Comparison of ENCODE assay signal across 1 fruit fly cellular context in the genomic region with DNA sequence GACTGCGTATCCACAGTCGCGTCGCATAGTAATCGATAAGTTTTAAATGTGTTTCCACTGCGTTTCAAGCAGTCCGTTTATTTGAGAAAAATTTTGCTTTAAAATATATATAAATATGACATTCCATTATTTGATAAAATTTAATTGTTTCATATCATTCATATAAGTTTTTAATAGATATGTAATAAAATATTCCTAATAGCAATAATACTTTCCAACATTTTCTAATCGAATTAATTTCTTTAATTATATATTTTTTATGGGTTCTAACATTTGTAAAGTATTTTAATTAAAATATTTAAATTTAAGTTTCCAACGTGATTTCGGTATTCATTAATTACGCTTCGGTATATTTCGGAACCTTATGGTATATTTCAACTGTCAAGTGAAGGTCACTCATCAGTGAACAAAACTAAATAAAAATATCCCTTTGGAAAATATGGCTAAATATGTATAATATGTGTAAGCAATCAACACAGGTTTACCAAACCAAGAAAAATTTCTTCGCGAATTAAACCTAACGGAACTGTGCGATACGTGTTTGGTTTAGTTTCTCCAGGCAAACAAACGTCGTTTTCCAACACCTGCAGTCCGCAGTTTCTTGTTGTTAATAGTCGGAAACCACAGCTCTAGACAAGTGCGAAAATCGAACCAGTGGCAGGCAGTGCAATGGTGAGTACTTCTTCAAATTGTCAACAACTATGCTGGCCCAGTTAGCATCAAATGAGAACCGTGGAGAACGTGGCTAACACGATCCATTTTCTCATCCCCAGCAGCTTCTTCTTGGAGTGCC.
TF ChIP-seq lines count a peak whose summit lies in the region.

Gene CG7739, minus strand, starts transcription at position 8 of the 793 bp plus-strand sequence.
Gene SCCRO, plus strand, starts transcription at position 370 of the 793 bp plus-strand sequence.

TF ChIP-seq in whole organism, embryonic, 481 proteins besides CTCF, POLR2A, EP300 and RAD21 (continued from another document and continues in another):
- peak; percentile 47 for TF ChIP-seq CG7786 (GFP tag; optimal IDR thresholded peaks at IDR 0.05; lab: Kevin White, UChicago)
- TF ChIP-seq z (GFP tag; IDR thresholded peaks at IDR 0.05; lab: Robert Waterston, UW) = no peak
- TF ChIP-seq Dref (GFP tag; IDR thresholded peaks at IDR 0.05; lab: Robert Waterston, UW) = peak; percentile 83
- TF ChIP-seq gcm2 (GFP tag; optimal IDR thresholded peaks at IDR 0.05; lab: Kevin White, UChicago) = no peak
- no peak for TF ChIP-seq eyg (GFP tag; optimal IDR thresholded peaks at IDR 0.05; lab: Kevin White, UChicago)
- peak; percentile 35 for TF ChIP-seq CG18599 (GFP tag; optimal IDR thresholded peaks at IDR 0.05; lab: Kevin White, UChicago)
- TF ChIP-seq ash1 (GFP tag; optimal IDR thresholded peaks at IDR 0.05; lab: Kevin White, UChicago) = no peak
- no peak for TF ChIP-seq HLH54F (GFP tag; optimal IDR thresholded peaks at IDR 0.05; lab: Kevin White, UChicago)
- TF ChIP-seq Bdp1 (GFP tag; optimal IDR thresholded peaks at IDR 0.05; lab: Kevin White, UChicago) = peak; percentile 35
- peak; percentile 56; the same call in 1 of the 2 replicates for TF ChIP-seq CG4360 (GFP tag; IDR thresholded peaks at IDR 0.05; lab: Robert Waterston, UW)
- peak; percentile 56 for TF ChIP-seq CG1602 (GFP tag; optimal IDR thresholded peaks at IDR 0.05; lab: Kevin White, UChicago)
- TF ChIP-seq Max (GFP tag; optimal IDR thresholded peaks at IDR 0.05; lab: Kevin White, UChicago) = peak; percentile 18
- no peak for TF ChIP-seq D (optimal IDR thresholded peaks at IDR 0.05; lab: Kevin White, UChicago)
- no peak for TF ChIP-seq D (GFP tag; optimal IDR thresholded peaks at IDR 0.05; lab: Kevin White, UChicago)
- TF ChIP-seq ems (GFP tag; optimal IDR thresholded peaks at IDR 0.05; lab: Kevin White, UChicago) = peak; percentile 52
- no peak for TF ChIP-seq CG15479 (GFP tag; optimal IDR thresholded peaks at IDR 0.05; lab: Kevin White, UChicago)
- no peak for TF ChIP-seq peb (GFP tag; IDR thresholded peaks at IDR 0.05; lab: Robert Waterston, UW)
- no peak for TF ChIP-seq Usf (GFP tag; optimal IDR thresholded peaks at IDR 0.05; lab: Kevin White, UChicago)
- peak; percentile 74 for TF ChIP-seq CG14710 (tag; optimal IDR thresholded peaks at IDR 0.05; lab: Kevin White, UChicago)
- no peak for TF ChIP-seq slp2 (GFP tag; optimal IDR thresholded peaks at IDR 0.05; lab: Kevin White, UChicago)
- TF ChIP-seq CG13894 (tag; optimal IDR thresholded peaks at IDR 0.05; lab: Kevin White, UChicago) = no peak
- peak; percentile 33 for TF ChIP-seq stwl (tag; optimal IDR thresholded peaks at IDR 0.05; lab: Kevin White, UChicago)
- peak; percentile 56; the same call in 1 of the 2 replicates for TF ChIP-seq CG11247 (GFP tag; IDR thresholded peaks at IDR 0.05; lab: Robert Waterston, UW)
- no peak for TF ChIP-seq sc (optimal IDR thresholded peaks at IDR 0.05; lab: Kevin White, UChicago)
- TF ChIP-seq sc (GFP tag; optimal IDR thresholded peaks at IDR 0.05; lab: Kevin White, UChicago) = no peak
- no peak for TF ChIP-seq Bgb (GFP tag; IDR thresholded peaks at IDR 0.05; lab: Robert Waterston, UW; ENCODE audit: partially characterized antibody)
- no peak for TF ChIP-seq CG6813 (GFP tag; optimal IDR thresholded peaks at IDR 0.05; lab: Kevin White, UChicago)
- peak; percentile 77 for TF ChIP-seq Fer3 (tag; optimal IDR thresholded peaks at IDR 0.05; lab: Kevin White, UChicago)
- no peak for TF ChIP-seq ac (GFP tag; optimal IDR thresholded peaks at IDR 0.05; lab: Kevin White, UChicago)
- TF ChIP-seq NFAT (GFP tag; IDR thresholded peaks at IDR 0.05; lab: Robert Waterston, UW) = peak; percentile 70
- TF ChIP-seq CG10209 (GFP tag; optimal IDR thresholded peaks at IDR 0.05; lab: Kevin White, UChicago) = peak; percentile 45
- TF ChIP-seq Gsc (GFP tag; IDR thresholded peaks at IDR 0.05; lab: Robert Waterston, UW) = no peak
- no peak for TF ChIP-seq p53 (GFP tag; optimal IDR thresholded peaks at IDR 0.05; lab: Kevin White, UChicago)
- peak; percentile 68 for TF ChIP-seq Abd-B (GFP tag; optimal IDR thresholded peaks at IDR 0.05; lab: Kevin White, UChicago)
- TF ChIP-seq bowl (GFP tag; IDR thresholded peaks at IDR 0.05; lab: Robert Waterston, UW) = no peak
- TF ChIP-seq Hmr (GFP tag; optimal IDR thresholded peaks at IDR 0.05; lab: Kevin White, UChicago) = peak; percentile 42
- TF ChIP-seq Deaf1 (tag; optimal IDR thresholded peaks at IDR 0.05; lab: Kevin White, UChicago) = no peak
- no peak for TF ChIP-seq CG12769 (tag; optimal IDR thresholded peaks at IDR 0.05; lab: Kevin White, UChicago)
- no peak for TF ChIP-seq NC2α (GFP tag; optimal IDR thresholded peaks at IDR 0.05; lab: Kevin White, UChicago)
- no peak; the same call in 1 of the 3 replicates for TF ChIP-seq HLH4C (GFP tag; IDR thresholded peaks at IDR 0.05; lab: Robert Waterston, UW; ENCODE audit: partially characterized antibody)
- TF ChIP-seq CG1647 (GFP tag; optimal IDR thresholded peaks at IDR 0.05; lab: Kevin White, UChicago) = peak; percentile 7
- no peak for TF ChIP-seq CG30431 (GFP tag; optimal IDR thresholded peaks at IDR 0.05; lab: Kevin White, UChicago)
- peak; percentile 26 for TF ChIP-seq CG11398 (GFP tag; optimal IDR thresholded peaks at IDR 0.05; lab: Kevin White, UChicago)
- TF ChIP-seq Hr51 (GFP tag; optimal IDR thresholded peaks at IDR 0.05; lab: Kevin White, UChicago) = peak; percentile 43 to 67
- peak; percentile 70 for TF ChIP-seq CG8924 (tag; optimal IDR thresholded peaks at IDR 0.05; lab: Kevin White, UChicago)
- peak; percentile 71 for TF ChIP-seq CG9817 (tag; optimal IDR thresholded peaks at IDR 0.05; lab: Kevin White, UChicago)
- no peak for TF ChIP-seq usp (GFP tag; optimal IDR thresholded peaks at IDR 0.05; lab: Kevin White, UChicago)
- peak; percentile 10 for TF ChIP-seq gcm (GFP tag; optimal IDR thresholded peaks at IDR 0.05; lab: Kevin White, UChicago)
- 0 out of 3 replicates have a peak, but pooled peaks have one; percentile 52 for TF ChIP-seq ken (GFP tag; IDR thresholded peaks at IDR 0.05; lab: Robert Waterston, UW)
- TF ChIP-seq sens-2 (GFP tag; IDR thresholded peaks at IDR 0.05; lab: Robert Waterston, UW) = no peak
- TF ChIP-seq cg (GFP tag; optimal IDR thresholded peaks at IDR 0.05; lab: Kevin White, UChicago) = no peak
- no peak for TF ChIP-seq crc (GFP tag; optimal IDR thresholded peaks at IDR 0.05; lab: Kevin White, UChicago)
- peak; percentile 85 for TF ChIP-seq CG17361 (GFP tag; IDR thresholded peaks at IDR 0.05; lab: Robert Waterston, UW)
- no peak for TF ChIP-seq Sox102F (GFP tag; optimal IDR thresholded peaks at IDR 0.05; lab: Kevin White, UChicago)
- peak; percentile 19 for TF ChIP-seq Dad (GFP tag; optimal IDR thresholded peaks at IDR 0.05; lab: Kevin White, UChicago)
- no peak for TF ChIP-seq CG13123 (GFP tag; optimal IDR thresholded peaks at IDR 0.05; lab: Kevin White, UChicago)
- peak; percentile 60; the same call in 1 of the 2 replicates for TF ChIP-seq Atf6 (GFP tag; IDR thresholded peaks at IDR 0.05; lab: Robert Waterston, UW)
- TF ChIP-seq crol (GFP tag; IDR thresholded peaks at IDR 0.05; lab: Robert Waterston, UW) = no peak
- peak; percentile 37; the same call in 1 of the 2 replicates for TF ChIP-seq CG4404 (GFP tag; IDR thresholded peaks at IDR 0.05; lab: Robert Waterston, UW)
- peak; percentile 65 for TF ChIP-seq CG17328 (GFP tag; IDR thresholded peaks at IDR 0.05; lab: Robert Waterston, UW)
- TF ChIP-seq CG12071 (GFP tag; optimal IDR thresholded peaks at IDR 0.05; lab: Kevin White, UChicago) = no peak
- TF ChIP-seq caup (GFP tag; optimal IDR thresholded peaks at IDR 0.05; lab: Kevin White, UChicago; ENCODE audit: severe bottlenecking) = no peak
- TF ChIP-seq CG2120 (GFP tag; optimal IDR thresholded peaks at IDR 0.05; lab: Kevin White, UChicago) = peak; percentile 40
- TF ChIP-seq ttk (GFP tag; IDR thresholded peaks at IDR 0.05; lab: Robert Waterston, UW) = peak; percentile 66
- TF ChIP-seq C15 (GFP tag; IDR thresholded peaks at IDR 0.05; lab: Robert Waterston, UW) = no peak
- no peak for TF ChIP-seq CG17568 (GFP tag; optimal IDR thresholded peaks at IDR 0.05; lab: Kevin White, UChicago)
- peak; percentile 87 for TF ChIP-seq CG30020 (tag; optimal IDR thresholded peaks at IDR 0.05; lab: Kevin White, UChicago)
- TF ChIP-seq hbn (GFP tag; IDR thresholded peaks at IDR 0.05; lab: Robert Waterston, UW; ENCODE audit: partially characterized antibody) = peak; percentile 34; the same call in 1 of the 2 replicates
- TF ChIP-seq CG8765 (GFP tag; IDR thresholded peaks at IDR 0.05; lab: Robert Waterston, UW) = peak; percentile 53; the same call in 1 of the 2 replicates
- no peak for TF ChIP-seq Fer1 (GFP tag; optimal IDR thresholded peaks at IDR 0.05; lab: Kevin White, UChicago)
- TF ChIP-seq run (tag; optimal IDR thresholded peaks at IDR 0.05; lab: Kevin White, UChicago) = no peak
- no peak; the same call in 2 of the 3 replicates for TF ChIP-seq knrl (GFP tag; IDR thresholded peaks at IDR 0.05; lab: Robert Waterston, UW; ENCODE audit: partially characterized antibody)
- no peak for TF ChIP-seq CG31365 (tag; optimal IDR thresholded peaks at IDR 0.05; lab: Kevin White, UChicago)
- TF ChIP-seq Trl (optimal IDR thresholded peaks at IDR 0.05; lab: Kevin White, UChicago) = no peak
- peak; percentile 31 for TF ChIP-seq Trl (GFP tag; optimal IDR thresholded peaks at IDR 0.05; lab: Kevin White, UChicago)
- no peak for TF ChIP-seq CG10565 (GFP tag; optimal IDR thresholded peaks at IDR 0.05; lab: Kevin White, UChicago)
- peak; percentile 11 for TF ChIP-seq Side (GFP tag; optimal IDR thresholded peaks at IDR 0.05; lab: Kevin White, UChicago)
- TF ChIP-seq slou (GFP tag; optimal IDR thresholded peaks at IDR 0.05; lab: Kevin White, UChicago) = no peak
- no peak for TF ChIP-seq zen2 (GFP tag; IDR thresholded peaks at IDR 0.05; lab: Robert Waterston, UW; ENCODE audit: partially characterized antibody)
- no peak for TF ChIP-seq dati (GFP tag; IDR thresholded peaks at IDR 0.05; lab: Robert Waterston, UW)
- no peak for TF ChIP-seq CG9876 (GFP tag; optimal IDR thresholded peaks at IDR 0.05; lab: Kevin White, UChicago)
- TF ChIP-seq pnt (GFP tag; optimal IDR thresholded peaks at IDR 0.05; lab: Kevin White, UChicago) = no peak
- TF ChIP-seq CG15073 (GFP tag; optimal IDR thresholded peaks at IDR 0.05; lab: Kevin White, UChicago) = peak; percentile 96
- peak; percentile 78 for TF ChIP-seq CG2712 (tag; optimal IDR thresholded peaks at IDR 0.05; lab: Kevin White, UChicago)
- peak; percentile 29 for TF ChIP-seq Oli (tag; optimal IDR thresholded peaks at IDR 0.05; lab: Kevin White, UChicago)
- TF ChIP-seq CG12659 (GFP tag; optimal IDR thresholded peaks at IDR 0.05; lab: Kevin White, UChicago) = peak; percentile 79
- 0 out of 2 replicates have a peak, but pooled peaks have one; percentile 10 for TF ChIP-seq GATAe (GFP tag; conservative IDR thresholded peaks at IDR 0.05; lab: Robert Waterston, UW)
- TF ChIP-seq CG10654 (GFP tag; optimal IDR thresholded peaks at IDR 0.05; lab: Kevin White, UChicago) = peak; percentile 39
- TF ChIP-seq ro (GFP tag; IDR thresholded peaks at IDR 0.05; lab: Robert Waterston, UW) = no peak
- TF ChIP-seq CrebB (tag; optimal IDR thresholded peaks at IDR 0.05; lab: Kevin White, UChicago) = no peak
- peak; percentile 69 for TF ChIP-seq grau (tag; optimal IDR thresholded peaks at IDR 0.05; lab: Kevin White, UChicago)
- no peak for TF ChIP-seq shn (GFP tag; optimal IDR thresholded peaks at IDR 0.05; lab: Kevin White, UChicago)
- peak; percentile 54; the same call in 1 of the 2 replicates for TF ChIP-seq stc (GFP tag; IDR thresholded peaks at IDR 0.05; lab: Robert Waterston, UW)
- no peak for TF ChIP-seq CG8478 (optimal IDR thresholded peaks at IDR 0.05; lab: Kevin White, UChicago)
- no peak for TF ChIP-seq ara (GFP tag; IDR thresholded peaks at IDR 0.05; lab: Robert Waterston, UW)
- no peak for TF ChIP-seq CG16815 (GFP tag; optimal IDR thresholded peaks at IDR 0.05; lab: Kevin White, UChicago)
- peak; percentile 81 for TF ChIP-seq Xrp1 (GFP tag; IDR thresholded peaks at IDR 0.05; lab: Robert Waterston, UW)
- no peak for TF ChIP-seq CG6254 (GFP tag; optimal IDR thresholded peaks at IDR 0.05; lab: Kevin White, UChicago)
- peak; percentile 43; the same call in 1 of the 2 replicates for TF ChIP-seq CG32767 (GFP tag; IDR thresholded peaks at IDR 0.05; lab: Robert Waterston, UW)
- no peak for TF ChIP-seq CG18011 (GFP tag; optimal IDR thresholded peaks at IDR 0.05; lab: Kevin White, UChicago)
- peak; percentile 77 for TF ChIP-seq HLH3B (GFP tag; IDR thresholded peaks at IDR 0.05; lab: Robert Waterston, UW)
- 0 out of 2 replicates have a peak, but pooled peaks have one; percentile 5 for TF ChIP-seq Taf1 (GFP tag; IDR thresholded peaks at IDR 0.05; lab: Robert Waterston, UW)
- TF ChIP-seq CG10431 (GFP tag; optimal IDR thresholded peaks at IDR 0.05; lab: Kevin White, UChicago) = no peak
- TF ChIP-seq Dip3 (GFP tag; optimal IDR thresholded peaks at IDR 0.05; lab: Kevin White, UChicago) = peak; percentile 30
- TF ChIP-seq CG12155 (GFP tag; optimal IDR thresholded peaks at IDR 0.05; lab: Kevin White, UChicago) = peak; percentile 46
- TF ChIP-seq ftz-f1 (GFP tag; optimal IDR thresholded peaks at IDR 0.05; lab: Kevin White, UChicago) = no peak
- peak; percentile 59; the same call in 2 of the 4 replicates for TF ChIP-seq Dll (GFP tag; IDR thresholded peaks at IDR 0.05; lab: Robert Waterston, UW; ENCODE audit: partially characterized antibody)
- peak; percentile 66 for TF ChIP-seq Sin3A (optimal IDR thresholded peaks at IDR 0.05; lab: Kevin White, UChicago)
- peak; percentile 67; the same call in 2 of the 3 replicates for TF ChIP-seq Optix (GFP tag; IDR thresholded peaks at IDR 0.05; lab: Robert Waterston, UW)
- peak; percentile 81 for TF ChIP-seq CG31441 (GFP tag; IDR thresholded peaks at IDR 0.05; lab: Robert Waterston, UW)
- peak; percentile 71 for TF ChIP-seq CG14441 (GFP tag; IDR thresholded peaks at IDR 0.05; lab: Robert Waterston, UW)
- TF ChIP-seq amos (GFP tag; IDR thresholded peaks at IDR 0.05; lab: Robert Waterston, UW; ENCODE audit: partially characterized antibody) = peak; percentile 71; the same call in 1 of the 2 replicates
- TF ChIP-seq bbx (GFP tag; IDR thresholded peaks at IDR 0.05; lab: Robert Waterston, UW; ENCODE audit: partially characterized antibody) = peak; percentile 50; the same call in 1 of the 2 replicates
- no peak for TF ChIP-seq CG12236 (GFP tag; optimal IDR thresholded peaks at IDR 0.05; lab: Kevin White, UChicago)
- TF ChIP-seq nmo (GFP tag; optimal IDR thresholded peaks at IDR 0.05; lab: Kevin White, UChicago) = peak; percentile 65
- no peak for TF ChIP-seq so (GFP tag; IDR thresholded peaks at IDR 0.05; lab: Robert Waterston, UW)
- peak; percentile 77 for TF ChIP-seq Rfx (GFP tag; IDR thresholded peaks at IDR 0.05; lab: Robert Waterston, UW)
- TF ChIP-seq CG12744 (GFP tag; optimal IDR thresholded peaks at IDR 0.05; lab: Kevin White, UChicago) = no peak
- TF ChIP-seq CG8089 (GFP tag; optimal IDR thresholded peaks at IDR 0.05; lab: Kevin White, UChicago) = no peak
- TF ChIP-seq MBD-R2 (GFP tag; IDR thresholded peaks at IDR 0.05; lab: Robert Waterston, UW) = peak; percentile 77
